Worm (Caenorhabditis elegans) whole organism, late embryonic: ENCODE data around the gene srv-2.

Experiments
- C08G9.2 ChIP-seq: sonication (generic microtip); optimal IDR thresholded peaks from 2 replicates; lab custom pipeline; 2016; ENCODE audit warnings: mild to moderate bottlenecking, missing genetic modification characterization, moderate library complexity, missing compliant biosample characterization
- C38D4.7 ChIP-seq: fragments of 200-800 bp; sonication (Bioruptor generic); optimal IDR thresholded peaks from 2 replicates; lab custom pipeline; 2018; ENCODE audit warnings: mild to moderate bottlenecking, missing genetic modification characterization, moderate library complexity, missing compliant biosample characterization
- F13H6.1 ChIP-seq: sonication (generic microtip); optimal IDR thresholded peaks from 2 replicates; lab custom pipeline; 2016; ENCODE audit warnings: missing genetic modification characterization, missing compliant biosample characterization
- K09A11.1 ChIP-seq: sonication (generic microtip); optimal IDR thresholded peaks from 2 replicates; lab custom pipeline; 2017; ENCODE audit warnings: antibody characterized with exemption, mild to moderate bottlenecking, missing genetic modification characterization, missing compliant biosample characterization; ENCODE audit not compliant: insufficient read depth
- ahr-1 ChIP-seq: sonication (generic microtip); optimal IDR thresholded peaks from 2 replicates; lab custom pipeline; 2016; ENCODE audit warnings: missing genetic modification characterization, missing compliant biosample characterization
- ceh-14 ChIP-seq: sonication (generic microtip); optimal IDR thresholded peaks from 2 replicates; lab custom pipeline; 2016; ENCODE audit warnings: missing genotype, missing genetic modification characterization, missing compliant biosample characterization
- ceh-30 ChIP-seq: fragments of 150-350 bp; optimal IDR thresholded peaks from 2 replicates; lab custom pipeline; 2014; ENCODE audit warnings: missing biosample characterization, missing genetic modification characterization
- ceh-34 ChIP-seq: sonication (generic microtip); optimal IDR thresholded peaks from 2 replicates; lab custom pipeline; 2016; ENCODE audit warnings: mild to moderate bottlenecking, missing genetic modification characterization, missing compliant biosample characterization
- ceh-45 ChIP-seq: fragments of 200-800 bp; sonication (Bioruptor generic); IDR thresholded peaks from 2 replicates; pipeline ENCODE4 v1.3.6; 2022; ENCODE audit warnings: missing genetic modification reagents, missing genetic modification characterization, missing compliant biosample characterization
- ceh-9 ChIP-seq: sonication (generic microtip); optimal IDR thresholded peaks from 2 replicates; lab custom pipeline; 2016; ENCODE audit warnings: mild to moderate bottlenecking, missing genetic modification characterization, inconsistent platforms, missing compliant biosample characterization
- che-1 ChIP-seq: sonication (generic microtip); optimal IDR thresholded peaks from 2 replicates; lab custom pipeline; 2016; ENCODE audit warnings: mild to moderate bottlenecking, missing genetic modification characterization, missing compliant biosample characterization
- dmd-4 ChIP-seq: sonication (generic microtip); optimal IDR thresholded peaks from 2 replicates; lab custom pipeline; 2016; ENCODE audit warnings: borderline replicate concordance, missing genetic modification characterization, missing compliant biosample characterization
- dve-1 ChIP-seq: sonication (generic microtip); optimal IDR thresholded peaks from 2 replicates; lab custom pipeline; 2017; ENCODE audit warnings: antibody characterized with exemption, mild to moderate bottlenecking, missing genetic modification characterization, missing compliant biosample characterization
- elt-2 ChIP-seq: sonication (generic microtip); optimal IDR thresholded peaks from 2 replicates; lab custom pipeline; 2016; ENCODE audit warnings: missing genetic modification reagents, missing genetic modification characterization, missing compliant biosample characterization
- elt-4 ChIP-seq: sonication (generic microtip); optimal IDR thresholded peaks from 2 replicates; lab custom pipeline; 2016; ENCODE audit warnings: missing genetic modification characterization, missing compliant biosample characterization
- ets-4 ChIP-seq: sonication (generic microtip); optimal IDR thresholded peaks from 2 replicates; lab custom pipeline; 2016; ENCODE audit warnings: missing genetic modification characterization, missing compliant biosample characterization
- eyg-1 ChIP-seq: sonication (generic microtip); optimal IDR thresholded peaks from 2 replicates; lab custom pipeline; 2016; ENCODE audit warnings: missing genotype, missing genetic modification characterization, missing compliant biosample characterization
- fax-1 ChIP-seq: sonication (generic microtip); optimal IDR thresholded peaks from 2 replicates; lab custom pipeline; 2016; ENCODE audit warnings: missing genotype, missing genetic modification characterization, missing compliant biosample characterization
- fkh-6 ChIP-seq: sonication (generic microtip); optimal IDR thresholded peaks from 2 replicates; lab custom pipeline; 2016; ENCODE audit warnings: missing genetic modification characterization, missing compliant biosample characterization
- hlh-13 ChIP-seq: fragments of 200-800 bp; sonication (Bioruptor generic); optimal IDR thresholded peaks from 2 replicates; lab custom pipeline; 2018; ENCODE audit warnings: mild to moderate bottlenecking, missing genetic modification characterization, missing compliant biosample characterization
- hlh-15 ChIP-seq: sonication (generic microtip); optimal IDR thresholded peaks from 2 replicates; lab custom pipeline; 2016; ENCODE audit warnings: missing genetic modification characterization, missing compliant biosample characterization
- hlh-8 ChIP-seq: sonication (generic microtip); optimal IDR thresholded peaks from 2 replicates; lab custom pipeline; 2016; ENCODE audit warnings: missing genotype, missing genetic modification characterization, missing compliant biosample characterization
- madf-2 ChIP-seq: sonication (generic microtip); optimal IDR thresholded peaks from 2 replicates; lab custom pipeline; 2017; ENCODE audit warnings: missing genetic modification characterization, missing compliant biosample characterization
- nhr-11 ChIP-seq: fragments of 150-350 bp; optimal IDR thresholded peaks from 2 replicates; lab custom pipeline; 2014; ENCODE audit warnings: missing biosample characterization, missing genetic modification characterization
- nhr-232 ChIP-seq: sonication (generic microtip); optimal IDR thresholded peaks from 2 replicates; lab custom pipeline; 2016; ENCODE audit warnings: missing genetic modification characterization, missing compliant biosample characterization
- npax-4 ChIP-seq: sonication (generic microtip); optimal IDR thresholded peaks from 2 replicates; lab custom pipeline; 2016; ENCODE audit warnings: missing genetic modification characterization, missing compliant biosample characterization
- odd-2 ChIP-seq: sonication (generic microtip); optimal IDR thresholded peaks from 2 replicates; lab custom pipeline; 2017; ENCODE audit warnings: antibody characterized with exemption, mild to moderate bottlenecking, missing genetic modification characterization, missing compliant biosample characterization
- pag-3 ChIP-seq: sonication (generic microtip); optimal IDR thresholded peaks from 2 replicates; lab custom pipeline; 2016; ENCODE audit warnings: missing compliant biosample characterization, missing genetic modification characterization, borderline replicate concordance
- pax-1 ChIP-seq: fragments of 150-350 bp; optimal IDR thresholded peaks from 2 replicates; lab custom pipeline; 2014; ENCODE audit warnings: missing biosample characterization, missing genetic modification characterization
- pha-4 ChIP-seq: fragments of 150-350 bp; optimal IDR thresholded peaks from 2 replicates; lab custom pipeline; 2018; ENCODE audit warnings: missing biosample characterization, missing genetic modification reagents, missing genetic modification characterization
- pqm-1 ChIP-seq: sonication (generic microtip); optimal IDR thresholded peaks from 2 replicates; lab custom pipeline; 2016; ENCODE audit warnings: missing genetic modification characterization, missing compliant biosample characterization
- ref-2 ChIP-seq: sonication (generic microtip); optimal IDR thresholded peaks from 2 replicates; lab custom pipeline; 2016; ENCODE audit warnings: missing genetic modification characterization, missing compliant biosample characterization
- sdc-2 ChIP-seq: sonication (generic microtip); optimal IDR thresholded peaks from 2 replicates; lab custom pipeline; 2016; ENCODE audit warnings: missing genotype, missing genetic modification characterization, missing compliant biosample characterization
- tbx-7 ChIP-seq: sonication (generic microtip); optimal IDR thresholded peaks from 2 replicates; lab custom pipeline; 2016; ENCODE audit warnings: missing genotype, missing genetic modification characterization, missing compliant biosample characterization
- unc-3 ChIP-seq, 2 experiments: fragments of 200-800 bp in 1 of 2; sonication (Bioruptor generic) in 1 of 2; sonication (generic microtip) in 1 of 2; conservative IDR thresholded peaks in 1 of 2; optimal IDR thresholded peaks in 1 of 2; 2 replicates each; pipeline versions ENCODE4 v1.3.6 to Lab custom; 2016 to 2022; ENCODE audit warnings: missing compliant biosample characterization in 2 of 2, missing genetic modification characterization in 2 of 2, missing genetic modification reagents in 1 of 2
- unc-55 ChIP-seq: sonication (generic microtip); optimal IDR thresholded peaks from 2 replicates; lab custom pipeline; 2017; ENCODE audit warnings: missing biosample characterization, missing genetic modification reagents, missing genetic modification characterization
- ztf-16 ChIP-seq: sonication (generic microtip); optimal IDR thresholded peaks from 2 replicates; lab custom pipeline; 2017; ENCODE audit warnings: missing genetic modification characterization, missing compliant biosample characterization

Gene srv-2

DNA sequence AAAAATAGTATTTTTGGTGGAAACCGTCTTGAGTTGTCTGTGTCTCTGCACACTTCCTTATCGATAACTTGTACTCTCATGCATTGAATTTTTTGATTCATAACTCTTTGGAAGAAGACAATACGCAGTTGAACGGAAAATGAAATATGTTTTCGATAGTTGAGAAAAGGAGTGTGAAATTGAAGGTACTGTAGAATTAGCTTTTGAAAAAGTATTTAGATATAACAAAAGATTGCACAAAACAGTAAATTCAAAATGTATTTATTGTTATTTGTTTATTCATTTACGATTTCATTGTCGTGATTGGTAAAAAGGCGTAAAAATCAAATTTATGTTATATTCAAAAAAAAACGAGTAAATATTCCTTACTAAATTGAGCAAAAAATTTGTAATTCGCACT lies 5.6 kb downstream of the srv-2 start, which contains the start of gene C14A4.7:
C14A4.7 (minus strand) TSS at position 101 of the 400 bp plus-strand sequence.
- TF ChIP-seq elt-2 (tag; lab: Kevin White, UChicago) (no peak), hlh-13 (GFP tag; lab: Kevin White, UChicago) (no peak), ceh-34 (tag; lab: Kevin White, UChicago) (no peak), unc-3 (GFP tag; conservative IDR thresholded peaks at IDR 0.05; lab: Robert Waterston, UW) (no peak), unc-3 (tag; optimal IDR thresholded peaks at IDR 0.05; lab: Kevin White, UChicago) (no peak), npax-4 (tag; lab: Kevin White, UChicago) (no peak), hlh-8 (tag; lab: Kevin White, UChicago) (no peak), F13H6.1 (tag; lab: Kevin White, UChicago) (no peak)

DNA sequence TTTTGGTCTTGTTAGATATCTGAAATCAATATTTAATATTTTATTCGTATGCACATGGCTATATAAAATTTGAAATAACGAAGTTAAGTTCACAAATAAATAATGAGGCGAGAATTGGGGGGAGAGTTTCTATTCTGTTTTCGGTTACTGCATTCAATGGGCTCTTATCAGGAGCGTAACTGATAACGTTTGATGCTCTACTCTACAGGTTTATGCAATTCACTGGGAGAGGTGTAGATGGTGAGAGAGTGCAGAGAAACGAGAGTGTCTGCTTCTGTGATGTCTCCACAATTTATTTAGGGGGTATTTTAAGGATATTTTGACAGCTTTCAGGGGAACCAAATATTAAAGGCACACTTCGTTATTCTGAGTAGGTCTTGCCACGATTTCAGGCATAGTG lies 7.3 kb downstream of the srv-2 start, which contains the start of gene C14A4.6:
C14A4.6 (minus strand) TSS at position 19 of the 400 bp plus-strand sequence.
- TF ChIP-seq elt-2 (tag; lab: Kevin White, UChicago): peak; percentile 94
- TF ChIP-seq pha-4: no peak
- no peak for TF ChIP-seq tbx-7 (tag; lab: Kevin White, UChicago)

DNA sequence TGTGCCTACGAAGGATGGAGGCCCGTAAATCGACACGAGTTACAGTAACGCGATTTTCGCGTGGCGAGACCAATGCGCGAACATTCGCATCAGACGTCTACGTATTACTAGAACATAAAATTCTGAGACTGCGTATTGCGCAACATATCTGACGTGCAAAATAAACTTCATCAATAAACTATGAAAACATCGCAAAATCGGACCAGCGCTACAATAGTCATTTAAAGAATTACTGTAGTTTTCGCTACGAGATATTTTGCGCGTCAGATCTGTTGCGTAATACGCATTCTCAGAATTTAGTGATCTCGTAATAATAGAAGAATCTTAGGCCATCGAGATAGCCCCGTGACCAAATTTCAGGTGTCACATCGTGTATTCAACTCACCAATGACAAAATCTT lies 7.8 kb downstream of the srv-2 start:
- TF ChIP-seq pqm-1 (tag; lab: Kevin White, UChicago) (no peak), C08G9.2 (tag; lab: Kevin White, UChicago) (no peak), fax-1 (tag; lab: Kevin White, UChicago) (no peak), ceh-45 (GFP tag; lab: Robert Waterston, UW) (no peak), ref-2 (no peak), dmd-4 (tag; lab: Kevin White, UChicago) (no peak), elt-4 (no peak), dve-1 (tag; lab: Kevin White, UChicago) (no peak), odd-2 (tag; lab: Kevin White, UChicago) (no peak), ceh-14 (tag; lab: Kevin White, UChicago) (no peak), K09A11.1 (tag; lab: Kevin White, UChicago) (no peak), nhr-232 (tag; lab: Kevin White, UChicago) (no peak), ahr-1 (tag; lab: Kevin White, UChicago) (no peak), fkh-6 (tag; lab: Kevin White, UChicago) (no peak), C38D4.7 (GFP tag; lab: Kevin White, UChicago) (no peak), pax-1 (tag; lab: Kevin White, UChicago) (no peak), F13H6.1 (tag; lab: Kevin White, UChicago) (no peak), eyg-1 (tag; lab: Kevin White, UChicago) (no peak), pag-3 (tag; lab: Kevin White, UChicago) (no peak), che-1 (tag; lab: Kevin White, UChicago) (no peak)

DNA sequence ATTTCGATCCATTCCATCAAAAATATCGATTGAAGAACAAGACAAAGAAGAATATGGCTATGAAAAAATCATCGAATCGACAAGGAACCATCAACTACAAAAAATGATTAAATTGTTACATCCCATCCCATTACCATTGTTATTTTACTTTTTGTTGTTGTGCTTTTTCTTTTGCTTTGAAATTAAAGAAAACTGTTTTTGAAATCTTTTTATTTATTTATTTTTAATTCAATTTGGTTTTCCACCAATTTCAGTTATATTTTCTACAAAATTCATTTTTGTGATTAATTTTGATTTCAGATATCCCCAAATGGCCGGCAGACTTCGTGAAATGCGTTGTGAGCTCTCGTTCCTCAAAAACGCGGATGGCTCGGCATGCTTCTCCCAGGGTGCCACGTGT lies 9.6 kb downstream of the srv-2 start, which contains the start of gene crn-5:
crn-5 (plus strand) TSS at position 301 of the 400 bp plus-strand sequence.
- TF ChIP-seq unc-3 (GFP tag; conservative IDR thresholded peaks at IDR 0.05; lab: Robert Waterston, UW) (no peak), unc-3 (tag; optimal IDR thresholded peaks at IDR 0.05; lab: Kevin White, UChicago) (no peak), madf-2 (tag; lab: Kevin White, UChicago) (no peak), npax-4 (tag; lab: Kevin White, UChicago) (no peak), ref-2 (no peak), hlh-15 (tag; lab: Kevin White, UChicago) (no peak), ceh-45 (GFP tag; lab: Robert Waterston, UW) (no peak), nhr-11 (tag; lab: Kevin White, UChicago) (no peak)

DNA sequence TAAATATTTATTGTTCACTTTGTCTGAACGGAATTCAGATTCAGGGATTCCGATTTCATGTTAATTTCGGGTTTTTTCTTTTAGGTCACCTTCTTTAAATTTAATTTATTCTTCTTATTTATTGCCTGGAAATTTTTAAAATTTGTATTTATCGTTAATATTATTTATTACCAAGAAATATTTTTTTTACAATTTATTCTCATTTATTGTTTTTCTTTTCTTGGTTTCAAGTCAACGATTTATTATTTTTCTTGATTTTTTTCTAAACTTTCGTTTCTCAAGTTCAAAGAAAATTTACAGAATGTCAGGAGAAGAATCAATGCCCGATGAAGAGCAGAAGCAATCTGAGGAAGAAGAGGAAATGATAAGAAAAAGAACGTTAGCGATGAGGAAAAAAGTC lies 14.3 kb downstream of the srv-2 start, which contains the start of gene crn-3:
crn-3 (plus strand) TSS at position 301 of the 400 bp plus-strand sequence.
- no peak for TF ChIP-seq ceh-9 (tag; lab: Kevin White, UChicago)
- TF ChIP-seq unc-55 (GFP tag; lab: Kevin White, UChicago): no peak
- TF ChIP-seq ets-4 (tag; lab: Kevin White, UChicago): no peak
- TF ChIP-seq ceh-30 (tag; lab: Kevin White, UChicago): no peak
- no peak for TF ChIP-seq ztf-16
- TF ChIP-seq madf-2 (tag; lab: Kevin White, UChicago): no peak
- TF ChIP-seq sdc-2 (tag; lab: Kevin White, UChicago): no peak
- no peak for TF ChIP-seq fkh-6 (tag; lab: Kevin White, UChicago)
